3 fruit fly cellular contexts compared by ENCODE assay signal in the genomic region with DNA sequence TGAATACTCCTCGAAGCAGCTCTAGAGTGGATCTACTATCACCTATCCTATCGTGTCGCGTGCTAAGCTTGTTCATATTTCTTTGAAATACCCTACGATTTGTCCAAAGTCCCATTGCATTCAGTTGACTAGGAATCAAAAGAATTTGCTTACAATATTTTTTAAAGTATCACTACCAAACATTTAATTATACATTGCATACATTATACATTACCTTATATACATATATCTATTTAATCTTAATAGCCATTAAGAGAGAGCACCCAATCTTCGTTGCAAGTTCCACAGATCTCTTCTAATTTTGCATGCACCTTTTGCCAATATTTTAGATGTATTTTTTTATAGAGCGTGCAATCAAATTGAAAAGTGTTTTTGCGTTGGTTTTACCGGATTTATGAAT.
TF ChIP-seq lines count a peak whose summit lies in the region.

No protein-coding gene starts in this region.

- TF ChIP-seq CTCF in whole organism, embryonic (GFP tag; optimal IDR thresholded peaks at IDR 0.05; lab: Kevin White, UChicago) = no peak

TF ChIP-seq in whole organism, embryonic, 481 proteins besides CTCF, POLR2A, EP300 and RAD21 (continues in another document):
- TF ChIP-seq row (GFP tag; IDR thresholded peaks at IDR 0.05; lab: Robert Waterston, UW) = 0 out of 3 replicates have a peak, but pooled peaks have one; percentile 11
- no peak for TF ChIP-seq CG11695 (GFP tag; IDR thresholded peaks at IDR 0.05; lab: Robert Waterston, UW)
- no peak for TF ChIP-seq CG30020 (tag; optimal IDR thresholded peaks at IDR 0.05; lab: Kevin White, UChicago)
- TF ChIP-seq br (optimal IDR thresholded peaks at IDR 0.05; lab: Kevin White, UChicago) = no peak
- TF ChIP-seq CG18476 (GFP tag; optimal IDR thresholded peaks at IDR 0.05; lab: Kevin White, UChicago) = no peak
- TF ChIP-seq CG12104 (GFP tag; optimal IDR thresholded peaks at IDR 0.05; lab: Kevin White, UChicago) = no peak
- no peak for TF ChIP-seq yki (optimal IDR thresholded peaks at IDR 0.05; lab: Kevin White, UChicago)
- TF ChIP-seq CG14710 (tag; optimal IDR thresholded peaks at IDR 0.05; lab: Kevin White, UChicago) = no peak
- no peak for TF ChIP-seq Dbx (GFP tag; IDR thresholded peaks at IDR 0.05; lab: Robert Waterston, UW)
- TF ChIP-seq CG12155 (GFP tag; optimal IDR thresholded peaks at IDR 0.05; lab: Kevin White, UChicago) = no peak
- TF ChIP-seq MBD-R2 (GFP tag; IDR thresholded peaks at IDR 0.05; lab: Robert Waterston, UW) = no peak
- TF ChIP-seq chinmo (GFP tag; IDR thresholded peaks at IDR 0.05; lab: Robert Waterston, UW; ENCODE audit: partially characterized antibody) = 0 out of 4 replicates have a peak, but pooled peaks have one; percentile 14
- TF ChIP-seq ci (GFP tag; IDR thresholded peaks at IDR 0.05; lab: Robert Waterston, UW) = no peak
- TF ChIP-seq Six4 (GFP tag; optimal IDR thresholded peaks at IDR 0.05; lab: Kevin White, UChicago) = no peak
- no peak for TF ChIP-seq insv (GFP tag; optimal IDR thresholded peaks at IDR 0.05; lab: Kevin White, UChicago)
- no peak for TF ChIP-seq fd96Cb (tag; optimal IDR thresholded peaks at IDR 0.05; lab: Kevin White, UChicago)
- TF ChIP-seq dmrt99B (tag; optimal IDR thresholded peaks at IDR 0.05; lab: Kevin White, UChicago) = no peak
- no peak for TF ChIP-seq CG17385 (GFP tag; optimal IDR thresholded peaks at IDR 0.05; lab: Kevin White, UChicago)
- no peak for TF ChIP-seq CG12236 (GFP tag; optimal IDR thresholded peaks at IDR 0.05; lab: Kevin White, UChicago)
- TF ChIP-seq CG13624 (GFP tag; optimal IDR thresholded peaks at IDR 0.05; lab: Kevin White, UChicago) = no peak
- no peak for TF ChIP-seq tgo (GFP tag; IDR thresholded peaks at IDR 0.05; lab: Robert Waterston, UW)
- TF ChIP-seq ro (GFP tag; IDR thresholded peaks at IDR 0.05; lab: Robert Waterston, UW) = no peak
- peak; percentile 49 for TF ChIP-seq Drgx (GFP tag; IDR thresholded peaks at IDR 0.05; lab: Robert Waterston, UW)
- TF ChIP-seq abd-A (tag; optimal IDR thresholded peaks at IDR 0.05; lab: Kevin White, UChicago) = no peak
- no peak for TF ChIP-seq kay (GFP tag; optimal IDR thresholded peaks at IDR 0.05; lab: Kevin White, UChicago)
- TF ChIP-seq CG17186 (GFP tag; optimal IDR thresholded peaks at IDR 0.05; lab: Kevin White, UChicago) = no peak
- peak; percentile 12 for TF ChIP-seq CG11504 (tag; optimal IDR thresholded peaks at IDR 0.05; lab: Kevin White, UChicago)
- no peak for TF ChIP-seq NFAT (GFP tag; IDR thresholded peaks at IDR 0.05; lab: Robert Waterston, UW)
- no peak for TF ChIP-seq CG13287 (GFP tag; IDR thresholded peaks at IDR 0.05; lab: Robert Waterston, UW; ENCODE audit: partially characterized antibody)
- no peak for TF ChIP-seq E2f2 (GFP tag; IDR thresholded peaks at IDR 0.05; lab: Robert Waterston, UW)

TF ChIP-seq in whole organism, prepupa, 60 proteins besides CTCF, POLR2A, EP300 and RAD21:
- TF ChIP-seq ss (GFP tag; optimal IDR thresholded peaks at IDR 0.05; lab: Kevin White, UChicago) = no peak
- TF ChIP-seq salr (GFP tag; optimal IDR thresholded peaks at IDR 0.05; lab: Kevin White, UChicago) = peak in 1 of 2 experiments; percentile 40
- no peak for TF ChIP-seq CG11762 (GFP tag; optimal IDR thresholded peaks at IDR 0.05; lab: Kevin White, UChicago; ENCODE audit: insufficient read depth)
- peak; percentile 87 for TF ChIP-seq CG15336 (GFP tag; IDR thresholded peaks at IDR 0.05; lab: Robert Waterston, UW)
- no peak for TF ChIP-seq CG34406 (GFP tag; optimal IDR thresholded peaks at IDR 0.05; lab: Kevin White, UChicago)
- TF ChIP-seq achi (GFP tag; optimal IDR thresholded peaks at IDR 0.05; lab: Kevin White, UChicago) = peak; percentile 40
- no peak for TF ChIP-seq spab (GFP tag; optimal IDR thresholded peaks at IDR 0.05; lab: Kevin White, UChicago)
- TF ChIP-seq lz (GFP tag; optimal IDR thresholded peaks at IDR 0.05; lab: Kevin White, UChicago) = no peak
- no peak for TF ChIP-seq Eip93F (GFP tag; optimal IDR thresholded peaks at IDR 0.05; lab: Kevin White, UChicago)
- peak; percentile 43; the same call in 1 of the 3 replicates for TF ChIP-seq CG6163 (GFP tag; IDR thresholded peaks at IDR 0.05; lab: Robert Waterston, UW)
- peak; percentile 73 for TF ChIP-seq Lpt (GFP tag; optimal IDR thresholded peaks at IDR 0.05; lab: Kevin White, UChicago)
- peak; percentile 81 for TF ChIP-seq Hr4 (GFP tag; optimal IDR thresholded peaks at IDR 0.05; lab: Kevin White, UChicago)
- peak; percentile 9 for TF ChIP-seq CG10631 (GFP tag; optimal IDR thresholded peaks at IDR 0.05; lab: Kevin White, UChicago)
- peak; percentile 87 for TF ChIP-seq CG32006 (GFP tag; optimal IDR thresholded peaks at IDR 0.05; lab: Kevin White, UChicago)
- TF ChIP-seq Gug (GFP tag; IDR thresholded peaks at IDR 0.05; lab: Robert Waterston, UW) = peak; percentile 42
- peak; percentile 1 for TF ChIP-seq pdm3 (GFP tag; optimal IDR thresholded peaks at IDR 0.05; lab: Kevin White, UChicago)
- TF ChIP-seq CG6276 (GFP tag; optimal IDR thresholded peaks at IDR 0.05; lab: Kevin White, UChicago) = peak; percentile 72
- peak; percentile 85 for TF ChIP-seq CG8119 (GFP tag; IDR thresholded peaks at IDR 0.05; lab: Robert Waterston, UW)
- no peak for TF ChIP-seq Smox (GFP tag; optimal IDR thresholded peaks at IDR 0.05; lab: Kevin White, UChicago)
- no peak for TF ChIP-seq Sox15 (GFP tag; optimal IDR thresholded peaks at IDR 0.05; lab: Kevin White, UChicago)
- no peak for TF ChIP-seq Ets21C (GFP tag; optimal IDR thresholded peaks at IDR 0.05; lab: Kevin White, UChicago)
- peak; percentile 75 for TF ChIP-seq CG4318 (GFP tag; optimal IDR thresholded peaks at IDR 0.05; lab: Kevin White, UChicago)
- TF ChIP-seq eg (GFP tag; IDR thresholded peaks at IDR 0.05; lab: Robert Waterston, UW) = peak; percentile 80; the same call in 2 of the 3 replicates
- peak; percentile 30 for TF ChIP-seq dac (GFP tag; optimal IDR thresholded peaks at IDR 0.05; lab: Kevin White, UChicago)
- TF ChIP-seq Met (GFP tag; optimal IDR thresholded peaks at IDR 0.05; lab: Kevin White, UChicago) = no peak

TF ChIP-seq in whole organism, pupa, 21 proteins besides CTCF, POLR2A, EP300 and RAD21:
- TF ChIP-seq CG10348 (GFP tag; IDR thresholded peaks at IDR 0.05; lab: Robert Waterston, UW) = no peak
- TF ChIP-seq CG15710 (tag; optimal IDR thresholded peaks at IDR 0.05; lab: Kevin White, UChicago) = no peak
- peak; percentile 78 for TF ChIP-seq CG4496 (GFP tag; IDR thresholded peaks at IDR 0.05; lab: Robert Waterston, UW)
- TF ChIP-seq Ets98B (GFP tag; IDR thresholded peaks at IDR 0.05; lab: Robert Waterston, UW) = peak; percentile 79
- no peak for TF ChIP-seq Pif1A (GFP tag; optimal IDR thresholded peaks at IDR 0.05; lab: Kevin White, UChicago)
- peak; percentile 75 for TF ChIP-seq CG32121 (GFP tag; IDR thresholded peaks at IDR 0.05; lab: Robert Waterston, UW)
- no peak for TF ChIP-seq Snoo (tag; optimal IDR thresholded peaks at IDR 0.05; lab: Kevin White, UChicago)
- no peak for TF ChIP-seq rn (GFP tag; IDR thresholded peaks at IDR 0.05; lab: Robert Waterston, UW)
- TF ChIP-seq CG8159 (tag; optimal IDR thresholded peaks at IDR 0.05; lab: Kevin White, UChicago) = no peak
- TF ChIP-seq Pif1B (GFP tag; optimal IDR thresholded peaks at IDR 0.05; lab: Kevin White, UChicago) = no peak
- no peak for TF ChIP-seq CG9948 (tag; optimal IDR thresholded peaks at IDR 0.05; lab: Kevin White, UChicago)
- no peak for TF ChIP-seq CG14655 (GFP tag; optimal IDR thresholded peaks at IDR 0.05; lab: Kevin White, UChicago)
- no peak for TF ChIP-seq CG17806 (tag; optimal IDR thresholded peaks at IDR 0.05; lab: Kevin White, UChicago)
- TF ChIP-seq CG12605 (GFP tag; IDR thresholded peaks at IDR 0.05; lab: Robert Waterston, UW) = peak; percentile 27; the same call in 1 of the 2 replicates

Comparison
In these comparisons a context has a peak if more than half of its experiments do, and no peak if none do; other contexts are left out.
1. Of the 7 proteins assayed by ChIP-seq in both whole organism, embryonic and whole organism, prepupa: peak only in whole organism, embryonic: none; only in whole organism, prepupa: Gug and Lpt; in both: none; in neither: 5.